Worm (Caenorhabditis elegans): Measurements from ENCODE around the gene elks-1.
"Not testable (repeated sequence)": the region's sequence is repeated elsewhere in the genome, so short reads cannot be mapped to it uniquely, and the experiment has no call there.

Gene elks-1

ce11 chrIV:3310662-3311219 is 39.1 kb downstream of the elks-1 start:
- no peak for TF ChIP-seq sup-37 (GFP tag; optimal IDR thresholded peaks at IDR 0.05)
- peak; percentile 88 for TF ChIP-seq elt-2 (tag; optimal IDR thresholded peaks at IDR 0.05)
- peak; percentile 87 for TF ChIP-seq pqm-1 (tag; optimal IDR thresholded peaks at IDR 0.05)
- no peak for TF ChIP-seq nhr-237 (tag; optimal IDR thresholded peaks at IDR 0.05)

ce11 chrIV:3308885-3309284 is 40.9 kb downstream of the elks-1 start:
- TF ChIP-seq lir-3 (tag; optimal IDR thresholded peaks at IDR 0.05; ENCODE audit: poor library complexity): no peak
- no peak for TF ChIP-seq efl-1 (optimal IDR thresholded peaks at IDR 0.05)
- TF ChIP-seq efl-1 (GFP tag; optimal IDR thresholded peaks at IDR 0.05 in 1 of 2): peak in 1 of 2 experiments; percentile 94

DNA sequence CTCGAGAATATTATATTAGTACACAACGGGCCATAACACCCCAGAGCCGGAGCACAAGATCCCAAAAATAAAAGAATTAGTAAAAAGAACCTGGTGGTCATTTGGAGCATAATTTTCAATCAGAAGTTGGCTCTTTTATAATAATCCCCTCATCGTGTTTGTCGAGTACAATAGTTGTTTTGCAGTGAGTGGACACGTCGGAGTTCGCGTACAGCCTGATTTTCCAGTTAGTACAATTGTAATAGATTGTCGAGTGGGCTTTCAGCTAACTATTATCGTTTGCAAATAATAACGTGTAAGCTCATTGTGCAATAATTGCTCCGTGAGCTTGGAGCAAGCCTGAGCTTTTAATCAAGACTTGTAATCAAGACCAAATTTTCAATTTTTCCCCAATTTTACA is 42.4 kb downstream of the elks-1 start, which contains the start of gene W08E12.9:
TSS of gene W08E12.9 (minus strand) at position 101 of the 400 bp plus-strand sequence.
- no peak for TF ChIP-seq tbx-2 (tag; optimal IDR thresholded peaks at IDR 0.05)
- no peak for TF ChIP-seq lsy-2 (tag; optimal IDR thresholded peaks at IDR 0.05)

DNA sequence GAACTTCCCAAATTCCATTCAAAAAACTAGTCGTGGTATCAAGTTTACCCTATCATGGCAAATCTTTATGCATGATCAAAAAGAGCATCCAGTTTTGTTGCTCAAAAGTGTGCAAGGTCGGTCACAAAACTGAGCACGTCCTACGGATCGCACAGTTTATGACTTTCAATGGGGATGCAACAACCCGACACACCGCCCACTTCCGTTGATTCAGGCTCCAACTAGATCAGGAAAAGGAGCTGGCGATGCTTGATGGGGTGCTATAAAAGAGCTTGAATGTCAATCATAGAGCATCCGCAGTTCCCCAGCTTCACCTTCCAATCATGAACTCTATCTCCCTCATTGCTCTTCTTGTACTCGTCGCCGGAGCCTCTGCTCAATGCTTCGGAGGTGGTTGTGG is 44.3 kb downstream of the elks-1 start, which contains the start of gene W08E12.2:
TSS of gene W08E12.2 (plus strand) at position 301 of the 400 bp plus-strand sequence.
- TF ChIP-seq unc-62 (GFP tag; optimal IDR thresholded peaks at IDR 0.05) (no peak), efl-1 (optimal IDR thresholded peaks at IDR 0.05) (no peak), efl-1 (GFP tag; optimal IDR thresholded peaks at IDR 0.05 in 1 of 2) (peak in 1 of 2 experiments; percentile 24), alr-1 (tag; optimal IDR thresholded peaks at IDR 0.05; ENCODE audit: borderline replicate concordance) (no peak), ama-1 (optimal IDR thresholded peaks at IDR 0.05) (no peak), blmp-1 (tag; optimal IDR thresholded peaks at IDR 0.05) (no peak), pax-3 (tag; optimal IDR thresholded peaks at IDR 0.05) (no peak)

DNA sequence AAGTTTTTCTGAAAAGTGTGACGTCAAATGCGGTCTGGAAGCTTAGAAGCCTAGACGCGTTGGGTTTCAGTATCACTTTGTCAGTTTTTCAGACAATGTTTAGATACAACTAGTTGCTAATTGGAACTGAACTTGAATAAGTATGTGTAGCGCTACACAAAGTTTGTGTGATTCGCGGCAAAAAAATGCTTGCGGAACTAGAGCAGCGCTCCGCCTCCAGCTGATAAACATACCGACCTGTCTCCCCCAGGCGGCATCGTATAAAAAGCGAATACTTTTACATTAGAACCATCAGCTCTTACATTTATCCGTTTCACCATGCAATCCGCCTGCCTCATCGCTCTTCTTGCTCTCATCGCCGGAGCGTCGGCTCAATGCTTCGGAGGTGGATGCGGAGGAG is 46.1 kb downstream of the elks-1 start, which contains the start of gene idpp-12:
TSS of gene idpp-12 (plus strand) at position 301 of the 400 bp plus-strand sequence.
- not testable (repeated sequence) for TF ChIP-seq ztf-4, mep-1, irx-1 (tag; optimal IDR thresholded peaks at IDR 0.05)

- not testable (repeated sequence) for TF ChIP-seq irx-1 (tag; optimal IDR thresholded peaks at IDR 0.05); nhr-90 (tag; optimal IDR thresholded peaks at IDR 0.05; ENCODE audit: poor library complexity); ceh-90 (tag; optimal IDR thresholded peaks at IDR 0.05)
These were observed 47.8 kb downstream of the elks-1 start, which contains the start of gene W08E12.4 for ce11 chrIV:3302058-3302457. W08E12.4 (plus strand) TSS chrIV:3302358.

ce11 chrIV:3300492-3300891 is 49.3 kb downstream of the elks-1 start, which contains the start of gene W08E12.5:
W08E12.5 (plus strand) TSS chrIV:3300792.
- TF ChIP-seq mdl-1 (tag; optimal IDR thresholded peaks at IDR 0.05) (no peak), lsy-2 (tag; optimal IDR thresholded peaks at IDR 0.05) (no peak), efl-1 (optimal IDR thresholded peaks at IDR 0.05) (no peak), efl-1 (GFP tag; optimal IDR thresholded peaks at IDR 0.05 in 1 of 2) (peak in 1 of 2 experiments; percentile 50), nhr-71 (tag; optimal IDR thresholded peaks at IDR 0.05) (no peak), aly-2 (tag; optimal IDR thresholded peaks at IDR 0.05) (no peak)

DNA sequence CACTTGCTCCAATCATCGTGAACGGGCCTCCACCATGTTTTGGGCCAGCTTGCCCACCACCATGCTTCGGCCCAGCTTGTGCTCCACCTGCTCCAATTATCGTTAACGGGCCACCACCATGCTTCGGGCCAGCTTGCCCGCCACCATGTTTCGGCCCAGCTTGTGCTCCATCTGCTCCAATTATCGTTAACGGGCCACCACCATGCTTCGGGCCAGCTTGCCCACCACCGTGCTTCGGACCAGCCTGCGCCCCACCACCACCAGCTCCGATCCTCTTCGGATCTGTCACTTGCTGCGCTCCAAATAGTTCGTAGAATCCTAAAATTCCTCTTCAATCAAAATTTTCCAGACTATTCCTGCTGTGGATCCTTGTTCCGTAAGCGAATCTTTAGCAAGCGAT is 50.6 kb downstream of the elks-1 start:
- TF ChIP-seq ceh-88 (GFP tag; IDR thresholded peaks at IDR 0.05): no peak
- no peak for TF ChIP-seq nhr-76 (tag; optimal IDR thresholded peaks at IDR 0.05)
- no peak for TF ChIP-seq blmp-1 (tag; optimal IDR thresholded peaks at IDR 0.05)
- no peak for TF ChIP-seq egl-27 (tag; optimal IDR thresholded peaks at IDR 0.05)
- no peak for TF ChIP-seq unc-98 (GFP tag; IDR thresholded peaks at IDR 0.05)
- TF ChIP-seq ceh-90 (tag; optimal IDR thresholded peaks at IDR 0.05): no peak
- no peak for TF ChIP-seq grh-1 (GFP tag; IDR thresholded peaks at IDR 0.05)
- no peak for TF ChIP-seq nhr-77 (tag; optimal IDR thresholded peaks at IDR 0.05)
- TF ChIP-seq fkh-8 (tag; optimal IDR thresholded peaks at IDR 0.05): no peak
- TF ChIP-seq nhr-11 (tag; optimal IDR thresholded peaks at IDR 0.05): no peak
- TF ChIP-seq lin-39 (tag; optimal IDR thresholded peaks at IDR 0.05): no peak
- no peak for TF ChIP-seq zag-1 (tag; optimal IDR thresholded peaks at IDR 0.05)
- TF ChIP-seq F16B12.6 (tag; optimal IDR thresholded peaks at IDR 0.05): no peak
- TF ChIP-seq ztf-11 (tag; optimal IDR thresholded peaks at IDR 0.05): no peak
- no peak for TF ChIP-seq nhr-19 (GFP tag; conservative IDR thresholded peaks at IDR 0.05)
